Worm (Caenorhabditis elegans): Measurements from ENCODE around the gene cdf-2.

Gene cdf-2

DNA sequence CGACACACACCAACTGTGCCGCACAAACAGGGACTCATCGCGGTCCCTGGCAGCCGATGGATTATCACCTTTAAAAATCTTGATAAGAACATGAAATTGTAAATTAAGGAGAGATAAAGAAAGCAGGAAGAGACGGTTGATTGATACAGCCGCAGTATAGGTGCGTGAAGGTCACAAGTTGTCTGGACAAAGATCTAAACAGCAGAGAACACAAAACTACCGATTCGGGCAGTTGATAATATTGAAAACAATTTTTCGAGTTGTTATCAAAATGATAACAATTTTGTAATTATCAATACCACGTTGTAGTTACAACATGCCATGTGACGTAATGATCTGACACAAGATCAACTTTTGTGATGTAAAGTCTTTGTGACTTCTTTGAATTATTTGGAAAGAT is 34.1 kb upstream of the cdf-2 start (continued):
- no peak for TF ChIP-seq Y75B8A.6 (GFP tag; IDR thresholded peaks at IDR 0.05)
- no peak for TF ChIP-seq hmg-1.1 (GFP tag; IDR thresholded peaks at IDR 0.05)
- TF ChIP-seq skn-1 (tag; optimal IDR thresholded peaks at IDR 0.05): no peak
- TF ChIP-seq lin-15B (tag; optimal IDR thresholded peaks at IDR 0.05): no peak
- TF ChIP-seq ctbp-1 (GFP tag; IDR thresholded peaks at IDR 0.05): no peak
- TF ChIP-seq T26A8.4 (GFP tag; IDR thresholded peaks at IDR 0.05): peak; percentile 62; the same call in 1 of the 2 replicates
- peak in 1 of 2 experiments; percentile 41 for TF ChIP-seq hif-1 (tag; optimal IDR thresholded peaks at IDR 0.05)
- TF ChIP-seq nhr-10 (tag; optimal IDR thresholded peaks at IDR 0.05): peak; percentile 97
- TF ChIP-seq nhr-28 (tag; optimal IDR thresholded peaks at IDR 0.05): peak; percentile 99
- TF ChIP-seq mdt-29 (GFP tag; IDR thresholded peaks at IDR 0.05): peak; percentile 65
- TF ChIP-seq daf-16 (GFP tag; optimal IDR thresholded peaks at IDR 0.05): peak in 1 of 2 experiments; percentile 70
- TF ChIP-seq daf-16 (tag; optimal IDR thresholded peaks at IDR 0.05): peak; percentile 99
- no peak for TF ChIP-seq Y5F2A.4 (GFP tag; optimal IDR thresholded peaks at IDR 0.05)
- no peak for TF ChIP-seq snpc-4 (tag; optimal IDR thresholded peaks at IDR 0.05)
- TF ChIP-seq nhr-6 (tag; optimal IDR thresholded peaks at IDR 0.05): no peak
- TF ChIP-seq pqm-1 (tag; optimal IDR thresholded peaks at IDR 0.05): peak; percentile 63
- peak; percentile 41 for TF ChIP-seq nhr-11 (tag; optimal IDR thresholded peaks at IDR 0.05)
- TF ChIP-seq daf-8 (GFP tag; IDR thresholded peaks at IDR 0.05): no peak
- TF ChIP-seq dmd-6 (GFP tag; IDR thresholded peaks at IDR 0.05): peak; percentile 98
- TF ChIP-seq ztf-11 (tag; optimal IDR thresholded peaks at IDR 0.05): no peak
- 0 out of 2 replicates have a peak, but pooled peaks have one; percentile 43 for TF ChIP-seq ceh-20 (GFP tag; IDR thresholded peaks at IDR 0.05)
- TF ChIP-seq aha-1 (tag): peak; percentile 94
- no peak for TF ChIP-seq unc-130 (GFP tag; optimal IDR thresholded peaks at IDR 0.05)
- TF ChIP-seq lim-7 (GFP tag; IDR thresholded peaks at IDR 0.05): no peak
- TF ChIP-seq nhr-76 (tag; optimal IDR thresholded peaks at IDR 0.05): peak; percentile 18
- TF ChIP-seq lin-38 (GFP tag; IDR thresholded peaks at IDR 0.05): no peak
- TF ChIP-seq hlh-30 (tag; optimal IDR thresholded peaks at IDR 0.05; ENCODE audit: insufficient read depth): peak; percentile 93
- peak; percentile 48 for TF ChIP-seq duxl-1 (tag; optimal IDR thresholded peaks at IDR 0.05; ENCODE audit: poor library complexity)
- peak in 1 of 2 experiments; percentile 83 for TF ChIP-seq lsy-2 (tag; optimal IDR thresholded peaks at IDR 0.05)
- peak; percentile 51; the same call in 1 of the 2 replicates for TF ChIP-seq pha-4 (GFP tag; IDR thresholded peaks at IDR 0.05)
- TF ChIP-seq pha-4 (tag; optimal IDR thresholded peaks at IDR 0.05): no peak
- no peak for TF ChIP-seq Y48G9A.11 (GFP tag; IDR thresholded peaks at IDR 0.05)
- no peak for TF ChIP-seq mes-2 (tag; optimal IDR thresholded peaks at IDR 0.05; ENCODE audit: poor library complexity, severe bottlenecking)
- TF ChIP-seq mxl-2 (GFP tag; conservative IDR thresholded peaks at IDR 0.05): no peak
- TF ChIP-seq jun-1 (tag; optimal IDR thresholded peaks at IDR 0.05): peak; percentile 24
- no peak for TF ChIP-seq ceh-28 (tag; optimal IDR thresholded peaks at IDR 0.05)
- TF ChIP-seq ceh-32 (tag; optimal IDR thresholded peaks at IDR 0.05; ENCODE audit: poor library complexity): no peak
- TF ChIP-seq nhr-102 (tag; optimal IDR thresholded peaks at IDR 0.05): peak; percentile 98
- TF ChIP-seq zfp-3 (GFP tag; conservative IDR thresholded peaks at IDR 0.05): 0 out of 2 replicates have a peak, but pooled peaks have one; percentile 32
- TF ChIP-seq daf-19 (GFP tag; conservative IDR thresholded peaks at IDR 0.05): no peak
- peak; percentile 86 for TF ChIP-seq ztf-7 (tag; optimal IDR thresholded peaks at IDR 0.05)
- TF ChIP-seq arid-1 (GFP tag; conservative IDR thresholded peaks at IDR 0.05): no peak
- no peak for TF ChIP-seq sdz-12 (GFP tag; optimal IDR thresholded peaks at IDR 0.05)
- TF ChIP-seq lir-3 (tag; optimal IDR thresholded peaks at IDR 0.05): no peak
- no peak for TF ChIP-seq ceh-62 (tag; optimal IDR thresholded peaks at IDR 0.05)
- peak; percentile 89 for TF ChIP-seq tra-1 (GFP tag; IDR thresholded peaks at IDR 0.05)
- TF ChIP-seq nhr-25 (tag; optimal IDR thresholded peaks at IDR 0.05; ENCODE audit: borderline replicate concordance, insufficient read depth): peak; percentile 89
- TF ChIP-seq mep-1 (tag; optimal IDR thresholded peaks at IDR 0.05): peak; percentile 82
- TF ChIP-seq aly-2 (tag; optimal IDR thresholded peaks at IDR 0.05): no peak
- TF ChIP-seq nhr-111 (GFP tag; optimal IDR thresholded peaks at IDR 0.05): no peak
- TF ChIP-seq php-3 (GFP tag; IDR thresholded peaks at IDR 0.05): peak; percentile 94
- peak in 1 of 2 experiments; percentile 91 for TF ChIP-seq mdl-1 (tag; optimal IDR thresholded peaks at IDR 0.05)
